Worm (Caenorhabditis elegans): ENCODE results near the gene gbb-2.

The gbb-2 gene

DNA sequence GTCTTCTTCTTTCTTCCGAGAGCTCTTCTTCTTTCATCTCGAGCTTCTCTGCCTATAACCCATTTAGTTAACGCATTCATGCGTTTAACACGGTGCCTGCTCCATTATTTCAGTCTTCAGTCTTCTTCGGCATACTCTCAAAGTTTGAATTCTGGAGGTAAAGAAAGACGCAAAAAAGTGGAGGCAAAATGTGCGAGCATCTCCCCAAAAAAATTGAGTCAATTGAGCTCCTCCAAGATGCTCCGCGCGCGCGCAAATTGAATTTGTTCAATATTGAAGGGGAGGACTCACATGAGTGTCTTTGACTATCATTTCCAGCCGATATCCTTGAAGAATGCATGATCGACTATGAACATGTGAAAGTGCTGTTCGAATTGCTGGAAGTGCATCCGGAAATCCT is 1.5 kb downstream of the gbb-2 start:
- TF ChIP-seq ztf-29 (GFP tag; IDR thresholded peaks at IDR 0.05) (no peak), ztf-23 (GFP tag; IDR thresholded peaks at IDR 0.05) (no peak), ref-1 (GFP tag; conservative IDR thresholded peaks at IDR 0.05) (no peak), med-1 (GFP tag; optimal IDR thresholded peaks at IDR 0.05; ENCODE audit: insufficient read depth) (no peak), tab-1 (GFP tag; IDR thresholded peaks at IDR 0.05) (no peak), flt-1 (GFP tag; IDR thresholded peaks at IDR 0.05) (no peak), T22C8.4 (GFP tag; IDR thresholded peaks at IDR 0.05) (no peak), cog-1 (tag; optimal IDR thresholded peaks at IDR 0.05) (no peak), klf-2 (GFP tag; conservative IDR thresholded peaks at IDR 0.05) (no peak)

DNA sequence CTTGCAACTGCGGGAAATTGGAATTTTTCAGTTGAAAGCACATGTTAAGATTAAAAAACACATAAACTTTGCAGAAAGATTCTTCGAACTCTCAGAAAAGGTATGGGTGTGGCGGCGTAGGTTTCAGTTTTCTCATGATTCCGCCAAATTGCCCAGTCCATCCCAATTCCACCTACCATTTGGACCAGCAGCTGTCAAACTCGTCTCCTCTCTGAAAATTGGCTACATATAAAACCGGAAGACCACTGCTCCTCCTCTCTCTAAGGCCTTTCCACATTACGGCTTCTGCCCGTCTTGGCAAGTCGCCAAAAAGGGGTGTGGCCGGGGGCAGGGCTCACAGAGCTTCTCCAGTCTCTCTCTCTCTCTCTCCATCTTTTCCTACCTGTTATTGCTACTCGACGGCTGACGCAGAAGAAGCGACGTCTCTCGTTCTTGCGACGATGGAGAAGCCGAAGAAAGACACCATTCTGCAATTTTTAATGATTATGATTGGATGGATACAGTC is 16.3 kb downstream of the gbb-2 start, which contains the start of gene ZK180.7:
Gene ZK180.7, plus strand, starts transcription at position 395 of the 505 bp plus-strand sequence.
- TF ChIP-seq klf-2 (GFP tag; conservative IDR thresholded peaks at IDR 0.05): no peak
- no peak for TF ChIP-seq cog-1 (tag; optimal IDR thresholded peaks at IDR 0.05)
- no peak for TF ChIP-seq ztf-23 (GFP tag; IDR thresholded peaks at IDR 0.05)
- TF ChIP-seq T22C8.4 (GFP tag; IDR thresholded peaks at IDR 0.05): no peak
- TF ChIP-seq med-1 (GFP tag; optimal IDR thresholded peaks at IDR 0.05; ENCODE audit: insufficient read depth): no peak
- TF ChIP-seq tab-1 (GFP tag; IDR thresholded peaks at IDR 0.05): no peak

DNA sequence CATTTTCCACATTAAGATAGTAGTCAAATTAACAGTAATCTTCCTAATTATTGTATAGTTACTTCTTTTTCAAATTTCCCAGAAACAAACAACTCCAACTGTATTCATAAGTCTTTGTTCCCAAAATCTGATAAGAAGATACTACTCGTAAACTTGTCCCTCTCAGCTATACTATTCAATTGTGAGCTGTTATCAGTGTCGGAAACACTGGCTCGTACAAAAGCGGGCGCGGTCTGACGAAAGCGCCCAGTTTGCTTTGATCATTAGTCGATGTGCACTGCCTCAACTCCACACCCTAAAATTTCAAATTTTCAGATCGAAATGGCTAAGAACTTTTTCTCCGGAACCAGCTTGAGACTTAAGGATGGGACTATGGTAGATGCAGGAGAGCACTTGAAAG is 19.8 kb downstream of the gbb-2 start, which contains the start of gene trx-3:
Gene trx-3, plus strand, starts transcription at position 291 of the 400 bp plus-strand sequence.
- TF ChIP-seq T22C8.4 (GFP tag; IDR thresholded peaks at IDR 0.05): no peak

DNA sequence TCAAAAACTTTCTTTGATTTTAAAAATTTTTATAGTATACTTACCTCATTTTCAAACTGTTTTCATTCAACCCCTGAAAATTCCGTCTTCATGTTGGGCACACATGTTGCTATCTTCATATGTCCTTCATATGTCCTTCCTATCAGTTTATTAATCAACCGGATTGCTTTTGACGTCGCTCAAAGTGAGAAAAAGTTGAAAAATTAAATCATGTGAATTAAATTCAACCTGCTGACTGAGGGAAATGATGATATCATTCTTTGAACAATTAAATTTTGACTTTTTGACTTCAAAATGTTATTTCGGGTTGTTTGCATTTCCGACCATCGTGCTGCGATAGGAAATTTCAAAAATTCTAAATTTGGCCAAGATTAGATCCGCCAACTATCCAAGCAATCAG is 22.0 kb downstream of the gbb-2 start:
- no peak for TF ChIP-seq flt-1 (GFP tag; IDR thresholded peaks at IDR 0.05)
- TF ChIP-seq ztf-29 (GFP tag; IDR thresholded peaks at IDR 0.05): no peak
- TF ChIP-seq tab-1 (GFP tag; IDR thresholded peaks at IDR 0.05): no peak
- TF ChIP-seq med-1 (GFP tag; optimal IDR thresholded peaks at IDR 0.05; ENCODE audit: insufficient read depth): no peak
- TF ChIP-seq cog-1 (tag; optimal IDR thresholded peaks at IDR 0.05): no peak
- no peak for TF ChIP-seq klf-2 (GFP tag; conservative IDR thresholded peaks at IDR 0.05)
- no peak for TF ChIP-seq T22C8.4 (GFP tag; IDR thresholded peaks at IDR 0.05)
- TF ChIP-seq ref-1 (GFP tag; conservative IDR thresholded peaks at IDR 0.05): no peak
- TF ChIP-seq ztf-23 (GFP tag; IDR thresholded peaks at IDR 0.05): no peak

DNA sequence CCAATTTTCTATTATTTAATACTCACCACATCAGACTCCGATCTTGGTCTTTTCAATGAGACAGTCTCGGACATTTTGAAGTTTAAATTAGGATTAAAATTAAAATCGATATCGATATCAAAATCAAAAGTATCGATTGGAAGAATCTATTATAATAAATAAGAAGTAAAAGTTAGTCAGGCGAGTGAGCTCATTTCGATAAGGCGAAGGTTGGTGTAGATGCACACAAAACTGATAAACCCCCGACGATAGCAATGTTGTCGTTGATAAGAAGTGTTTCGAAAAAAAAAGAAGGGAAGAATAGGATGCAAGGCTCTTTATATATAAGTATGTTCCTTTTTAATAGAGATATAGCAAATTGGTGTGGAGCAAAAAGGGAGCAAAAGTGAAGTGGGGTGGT is 24.0 kb downstream of the gbb-2 start, which contains the start of gene M01H9.4:
Gene M01H9.4, minus strand, starts transcription at position 379 of the 400 bp plus-strand sequence.
- TF ChIP-seq ref-1 (GFP tag; conservative IDR thresholded peaks at IDR 0.05) (no peak), klf-2 (GFP tag; conservative IDR thresholded peaks at IDR 0.05) (no peak), med-1 (GFP tag; optimal IDR thresholded peaks at IDR 0.05; ENCODE audit: insufficient read depth) (no peak), cog-1 (tag; optimal IDR thresholded peaks at IDR 0.05) (no peak), T22C8.4 (GFP tag; IDR thresholded peaks at IDR 0.05) (no peak), ztf-29 (GFP tag; IDR thresholded peaks at IDR 0.05) (no peak), ztf-23 (GFP tag; IDR thresholded peaks at IDR 0.05) (no peak), flt-1 (GFP tag; IDR thresholded peaks at IDR 0.05) (no peak), tab-1 (GFP tag; IDR thresholded peaks at IDR 0.05) (no peak)

DNA sequence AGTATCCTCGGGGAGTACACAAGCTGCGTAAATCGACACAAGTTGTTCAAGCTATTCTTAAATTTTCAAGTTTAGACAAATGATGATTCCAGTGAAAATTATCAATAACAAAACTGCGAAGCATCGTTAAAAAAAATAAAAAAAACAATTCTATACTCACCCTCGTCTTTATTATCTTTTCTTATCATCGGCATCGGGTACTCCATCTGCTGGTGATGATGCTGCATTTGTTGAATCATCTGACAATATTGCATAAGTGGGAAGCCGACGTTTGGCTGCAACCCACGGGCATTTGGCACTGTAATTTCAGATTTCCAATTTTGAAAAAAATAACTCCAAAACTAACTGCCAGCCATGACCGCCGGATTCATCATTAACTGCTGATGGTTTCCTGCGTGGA is 25.2 kb downstream of the gbb-2 start:
- no peak for TF ChIP-seq klf-2 (GFP tag; conservative IDR thresholded peaks at IDR 0.05)
- no peak for TF ChIP-seq flt-1 (GFP tag; IDR thresholded peaks at IDR 0.05)
- no peak for TF ChIP-seq ref-1 (GFP tag; conservative IDR thresholded peaks at IDR 0.05)
- TF ChIP-seq T22C8.4 (GFP tag; IDR thresholded peaks at IDR 0.05): no peak
- no peak for TF ChIP-seq cog-1 (tag; optimal IDR thresholded peaks at IDR 0.05)
- no peak for TF ChIP-seq tab-1 (GFP tag; IDR thresholded peaks at IDR 0.05)
- TF ChIP-seq med-1 (GFP tag; optimal IDR thresholded peaks at IDR 0.05; ENCODE audit: insufficient read depth): no peak
- TF ChIP-seq ztf-29 (GFP tag; IDR thresholded peaks at IDR 0.05): no peak
- no peak for TF ChIP-seq ztf-23 (GFP tag; IDR thresholded peaks at IDR 0.05)

DNA sequence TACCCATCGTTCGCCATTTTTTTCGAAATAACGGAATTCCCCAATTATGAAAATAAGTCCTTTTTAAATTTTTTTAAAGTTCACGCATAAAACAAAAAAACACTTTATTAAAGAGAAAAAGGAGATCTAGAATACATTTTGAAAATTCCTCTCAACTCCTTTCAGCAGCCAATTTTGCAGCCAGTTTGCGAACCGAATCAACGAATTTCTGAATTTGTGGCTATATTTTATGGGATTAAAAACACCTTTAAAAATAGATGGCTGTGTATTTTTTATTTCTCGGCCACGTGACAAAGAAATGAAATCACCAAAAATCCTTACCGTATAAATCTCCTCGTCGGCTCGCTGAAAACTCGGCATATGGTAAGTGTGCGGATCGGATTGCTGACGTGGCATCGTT is 26.5 kb downstream of the gbb-2 start, which contains the start of gene M01H9.10:
Gene M01H9.10, minus strand, starts transcription at position 101 of the 400 bp plus-strand sequence.
- no peak for TF ChIP-seq flt-1 (GFP tag; IDR thresholded peaks at IDR 0.05)
- no peak for TF ChIP-seq ztf-29 (GFP tag; IDR thresholded peaks at IDR 0.05)
- TF ChIP-seq klf-2 (GFP tag; conservative IDR thresholded peaks at IDR 0.05): no peak
- TF ChIP-seq tab-1 (GFP tag; IDR thresholded peaks at IDR 0.05): no peak
- TF ChIP-seq med-1 (GFP tag; optimal IDR thresholded peaks at IDR 0.05; ENCODE audit: insufficient read depth): no peak
- TF ChIP-seq T22C8.4 (GFP tag; IDR thresholded peaks at IDR 0.05): no peak
- TF ChIP-seq ztf-23 (GFP tag; IDR thresholded peaks at IDR 0.05): no peak
- no peak for TF ChIP-seq cog-1 (tag; optimal IDR thresholded peaks at IDR 0.05)

DNA sequence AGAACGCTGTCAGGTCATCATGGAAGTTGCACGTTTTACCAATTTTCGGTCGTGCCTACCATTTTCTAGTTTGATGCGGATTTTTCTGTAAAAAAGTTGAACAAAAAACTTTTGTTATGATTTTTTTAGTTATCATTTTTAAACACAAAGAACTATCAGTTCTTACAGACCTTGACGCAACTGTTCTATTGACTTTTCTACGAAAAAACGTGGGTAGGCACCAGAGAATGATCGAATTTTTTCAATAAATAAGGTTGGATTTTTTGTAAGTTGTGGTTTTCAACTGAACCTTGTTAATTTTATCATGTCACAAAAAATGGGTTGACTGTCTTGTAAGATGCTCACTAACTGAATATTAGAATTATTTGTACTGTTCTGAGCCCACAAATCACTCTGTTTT is 27.9 kb downstream of the gbb-2 start:
- TF ChIP-seq tab-1 (GFP tag; IDR thresholded peaks at IDR 0.05) (no peak), med-1 (GFP tag; optimal IDR thresholded peaks at IDR 0.05; ENCODE audit: insufficient read depth) (no peak), ztf-29 (GFP tag; IDR thresholded peaks at IDR 0.05) (no peak), cog-1 (tag; optimal IDR thresholded peaks at IDR 0.05) (no peak), flt-1 (GFP tag; IDR thresholded peaks at IDR 0.05) (no peak), ztf-23 (GFP tag; IDR thresholded peaks at IDR 0.05) (no peak), klf-2 (GFP tag; conservative IDR thresholded peaks at IDR 0.05) (no peak), ref-1 (GFP tag; conservative IDR thresholded peaks at IDR 0.05) (no peak), T22C8.4 (GFP tag; IDR thresholded peaks at IDR 0.05) (no peak)

DNA sequence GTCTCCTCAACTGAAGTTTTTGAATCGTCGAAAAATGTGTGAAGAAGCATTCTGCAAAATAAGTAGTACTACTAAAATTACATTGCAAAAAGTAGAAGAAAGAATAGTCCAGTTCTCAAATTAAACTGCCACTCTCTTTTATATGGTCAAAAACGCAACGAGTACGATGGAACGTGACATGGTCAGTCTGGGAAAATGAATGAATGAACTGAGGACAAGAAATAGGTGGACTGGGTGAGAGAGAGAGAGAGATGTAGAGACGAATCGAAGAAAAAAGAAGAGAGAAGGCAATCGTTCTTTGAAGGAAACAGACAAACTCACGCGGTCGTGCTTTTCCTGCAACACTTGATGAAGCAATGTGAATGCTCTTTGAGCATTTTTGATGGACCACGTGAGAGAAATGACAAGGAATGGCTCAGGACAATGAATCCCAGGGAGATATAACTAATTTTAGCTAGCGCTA is 29.5 kb downstream of the gbb-2 start, which contains the start of gene M01H9.3:
Gene M01H9.3, minus strand, starts transcription at position 51 of the 463 bp plus-strand sequence.
- TF ChIP-seq ref-1 (GFP tag; conservative IDR thresholded peaks at IDR 0.05) (no peak), tab-1 (GFP tag; IDR thresholded peaks at IDR 0.05) (no peak), ztf-23 (GFP tag; IDR thresholded peaks at IDR 0.05) (no peak), flt-1 (GFP tag; IDR thresholded peaks at IDR 0.05) (no peak), cog-1 (tag; optimal IDR thresholded peaks at IDR 0.05) (no peak), klf-2 (GFP tag; conservative IDR thresholded peaks at IDR 0.05) (no peak), med-1 (GFP tag; optimal IDR thresholded peaks at IDR 0.05; ENCODE audit: insufficient read depth) (no peak), T22C8.4 (GFP tag; IDR thresholded peaks at IDR 0.05) (no peak), ztf-29 (GFP tag; IDR thresholded peaks at IDR 0.05) (no peak)
